Worm (Caenorhabditis elegans): ENCODE results near the gene ZK418.11.

DNA sequence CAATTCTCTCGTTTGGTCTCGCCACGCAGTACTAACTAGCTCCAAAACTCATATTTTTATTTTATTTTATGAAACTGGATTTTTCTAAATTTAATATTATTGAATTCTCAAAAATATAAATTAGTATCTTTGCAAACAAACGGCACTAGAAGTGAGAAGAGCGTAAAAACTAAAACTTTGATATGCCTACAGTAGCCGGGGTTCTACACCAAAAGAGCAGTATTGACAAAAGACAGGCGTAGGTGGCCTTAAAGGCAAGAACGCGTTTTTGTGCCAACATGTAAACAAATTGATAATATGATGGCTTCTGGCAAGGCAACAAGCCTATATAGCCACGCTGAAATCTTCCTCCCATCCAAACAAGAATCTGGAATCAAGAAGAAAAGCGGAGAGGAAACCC lies 37.5 kb upstream of the ZK418.11 start, which contains the start of gene R01H2.1:
- TF ChIP-seq pha-2 (tag; optimal IDR thresholded peaks at IDR 0.05), result no peak
- no peak for TF ChIP-seq ama-1 (optimal IDR thresholded peaks at IDR 0.05)
- TF ChIP-seq unc-42 (tag; optimal IDR thresholded peaks at IDR 0.05), result no peak

Data from whole organism, late embryonic.